Worm (Caenorhabditis elegans) whole organism, young adult: ENCODE measurements around the gene C27H5.6.

Source experiments
- B0019.2 ChIP-seq: fragments of 200-800 bp; sonication (Bioruptor generic); conservative IDR thresholded peaks from 2 replicates; pipeline ENCODE4 v1.3.6; 2022; ENCODE audit warnings: missing genetic modification reagents, missing genetic modification characterization, missing compliant biosample characterization
- B0336.3 ChIP-seq: fragments of 200-800 bp; sonication (Bioruptor generic); IDR thresholded peaks from 2 replicates; pipeline ENCODE4 v1.3.6; 2022; ENCODE audit warnings: missing genetic modification characterization, missing compliant biosample characterization
- C06A6.2 ChIP-seq: fragments of 200-800 bp; sonication (Bioruptor generic); conservative IDR thresholded peaks from 2 replicates; pipeline ENCODE4 v1.3.6; 2022; ENCODE audit warnings: missing genetic modification characterization, missing compliant biosample characterization
- D2030.7 ChIP-seq: fragments of 200-800 bp; sonication (Bioruptor generic); IDR thresholded peaks from 2 replicates; pipeline ENCODE4 v1.3.6; 2022; ENCODE audit warnings: missing genetic modification reagents, missing genetic modification characterization, missing compliant biosample characterization
- F10E7.11 ChIP-seq: sonication (generic microtip); optimal IDR thresholded peaks from 2 replicates; lab custom pipeline; 2017; ENCODE audit warnings: mild to moderate bottlenecking, missing genetic modification characterization, moderate library complexity, missing compliant biosample characterization
- F22D6.2 ChIP-seq: sonication (generic microtip); optimal IDR thresholded peaks from 2 replicates; lab custom pipeline; 2016; ENCODE audit warnings: mild to moderate bottlenecking, missing genetic modification characterization, missing compliant biosample characterization
- F23B12.7 ChIP-seq: sonication (generic microtip); optimal IDR thresholded peaks from 2 replicates; lab custom pipeline; 2017; ENCODE audit warnings: missing genetic modification characterization, mild to moderate bottlenecking, missing compliant biosample characterization, antibody characterized with exemption, moderate library complexity; ENCODE audit not compliant: insufficient read depth
- F33H1.4 ChIP-seq: fragments of 200-800 bp; sonication (Bioruptor generic); IDR thresholded peaks from 2 replicates; pipeline ENCODE4 v1.3.6; 2022; ENCODE audit warnings: missing genetic modification reagents, missing genetic modification characterization, missing compliant biosample characterization
- F49E8.2 ChIP-seq: sonication (generic microtip); optimal IDR thresholded peaks from 3 replicates; lab custom pipeline; 2017; ENCODE audit warnings: missing genetic modification characterization, mild to moderate bottlenecking, missing compliant biosample characterization, antibody characterized with exemption, moderate library complexity; ENCODE audit not compliant: insufficient read depth
- F52B5.7 ChIP-seq: sonication (generic microtip); optimal IDR thresholded peaks from 2 replicates; lab custom pipeline; 2016; ENCODE audit warnings: mild to moderate bottlenecking, missing genetic modification characterization, missing compliant biosample characterization
- K12H6.12 ChIP-seq: fragments of 200-800 bp; sonication (Bioruptor generic); optimal IDR thresholded peaks from 2 replicates; lab custom pipeline; 2018; ENCODE audit warnings: mild to moderate bottlenecking, missing genetic modification characterization, missing compliant biosample characterization
- T07F8.4 ChIP-seq: sonication (generic microtip); optimal IDR thresholded peaks from 2 replicates; lab custom pipeline; 2016; ENCODE audit warnings: mild to moderate bottlenecking, missing genetic modification characterization, moderate library complexity, missing compliant biosample characterization
- Y53F4B.3 ChIP-seq: fragments of 200-800 bp; sonication (Bioruptor generic); IDR thresholded peaks from 2 replicates; pipeline ENCODE4 v1.3.6; 2022; ENCODE audit warnings: missing genetic modification reagents, missing genetic modification characterization, missing compliant biosample characterization
- Y56A3A.18 ChIP-seq: fragments of 200-800 bp; sonication (Bioruptor generic); IDR thresholded peaks from 2 replicates; pipeline ENCODE4 v1.3.6; 2022; ENCODE audit warnings: missing genetic modification reagents, missing genetic modification characterization, missing compliant biosample characterization
- ZK185.1 ChIP-seq: sonication (generic microtip); optimal IDR thresholded peaks from 2 replicates; lab custom pipeline; 2016; ENCODE audit warnings: mild to moderate bottlenecking, missing genetic modification characterization, missing compliant biosample characterization; ENCODE audit not compliant: poor library complexity, severe bottlenecking
- ama-1 ChIP-seq, 3 experiments: fragments of 150-350 bp in 1 of 3; sonication (generic microtip) in 2 of 3; optimal IDR thresholded peaks; 2 replicates each; lab custom pipeline; 2014 to 2018; ENCODE audit warnings: missing biosample characterization in 2 of 3, missing genetic modification characterization in 2 of 3, missing genetic modification reagents in 2 of 3
- atf-7 ChIP-seq: sonication (generic microtip); optimal IDR thresholded peaks from 2 replicates; lab custom pipeline; 2017; ENCODE audit warnings: mild to moderate bottlenecking, missing genetic modification characterization, missing compliant biosample characterization
- attf-5 ChIP-seq: fragments of 200-800 bp; sonication (Bioruptor generic); optimal IDR thresholded peaks from 2 replicates; lab custom pipeline; 2018; ENCODE audit warnings: mild to moderate bottlenecking, missing genetic modification characterization, missing compliant biosample characterization
- bed-2 ChIP-seq: fragments of 200-800 bp; sonication (Bioruptor generic); IDR thresholded peaks from 2 replicates; pipeline ENCODE4 v1.3.6; 2022; ENCODE audit warnings: missing genetic modification reagents, missing genetic modification characterization, missing compliant biosample characterization
- cebp-1 ChIP-seq, 2 experiments: fragments of 200-800 bp in 1 of 2; sonication (Bioruptor generic) in 1 of 2; sonication (generic microtip) in 1 of 2; IDR thresholded peaks in 1 of 2; optimal IDR thresholded peaks in 1 of 2; 2 replicates each; pipeline versions ENCODE4 v1.3.6 to Lab custom; 2017 to 2022; ENCODE audit warnings: missing compliant biosample characterization in 2 of 2, missing genetic modification characterization in 2 of 2, mild to moderate bottlenecking in 1 of 2, missing genetic modification reagents in 1 of 2, moderate library complexity in 1 of 2
- cebp-2 ChIP-seq: fragments of 200-800 bp; sonication (Bioruptor generic); IDR thresholded peaks from 2 replicates; pipeline ENCODE4 v1.3.6; 2022; ENCODE audit warnings: missing genetic modification characterization, missing compliant biosample characterization
- ceh-100 ChIP-seq: fragments of 200-800 bp; sonication (Bioruptor generic); IDR thresholded peaks from 2 replicates; pipeline ENCODE4 v1.3.6; 2022; ENCODE audit warnings: missing genetic modification reagents, missing genetic modification characterization, missing compliant biosample characterization
- ceh-79 ChIP-seq: sonication (generic microtip); optimal IDR thresholded peaks from 2 replicates; lab custom pipeline; 2017; ENCODE audit warnings: mild to moderate bottlenecking, missing genetic modification characterization, missing compliant biosample characterization
- ceh-91 ChIP-seq: fragments of 200-800 bp; sonication (Bioruptor generic); IDR thresholded peaks from 2 replicates; pipeline ENCODE4 v1.3.6; 2022; ENCODE audit warnings: missing genetic modification reagents, missing genetic modification characterization, missing compliant biosample characterization
- dox-1 ChIP-seq: fragments of 200-800 bp; sonication (Bioruptor generic); IDR thresholded peaks from 2 replicates; pipeline ENCODE4 v1.3.6; 2022; ENCODE audit warnings: missing genetic modification reagents, missing genetic modification characterization, missing compliant biosample characterization
- dpl-1 ChIP-seq: fragments of 150-350 bp; optimal IDR thresholded peaks from 2 replicates; lab custom pipeline; 2014; ENCODE audit warnings: missing biosample characterization, missing genetic modification reagents, missing genetic modification characterization
- egl-18 ChIP-seq: fragments of 200-800 bp; sonication (Bioruptor generic); IDR thresholded peaks from 2 replicates; pipeline ENCODE4 v1.3.6; 2022; ENCODE audit warnings: missing genetic modification reagents, missing genetic modification characterization, missing compliant biosample characterization
- ets-4 ChIP-seq: fragments of 200-800 bp; sonication (Bioruptor generic); optimal IDR thresholded peaks from 2 replicates; lab custom pipeline; 2018; ENCODE audit warnings: mild to moderate bottlenecking, missing genetic modification characterization, missing compliant biosample characterization
- him-1 ChIP-seq: sonication (generic microtip); optimal IDR thresholded peaks from 2 replicates; lab custom pipeline; 2016; ENCODE audit warnings: missing genotype, missing genetic modification reagents, missing genetic modification characterization, missing compliant biosample characterization
- hmg-1.2 ChIP-seq: fragments of 200-800 bp; sonication (Bioruptor generic); IDR thresholded peaks from 2 replicates; pipeline ENCODE4 v1.3.6; 2022; ENCODE audit warnings: missing genetic modification reagents, missing genetic modification characterization, missing compliant biosample characterization
- hrde-1 ChIP-seq: sonication (generic microtip); optimal IDR thresholded peaks from 2 replicates; lab custom pipeline; 2016; ENCODE audit warnings: missing genetic modification characterization, mild to moderate bottlenecking, missing compliant biosample characterization, moderate library complexity, missing genotype, missing genetic modification reagents, borderline replicate concordance
- hsf-1 ChIP-seq: fragments of 200-800 bp; sonication (Bioruptor generic); IDR thresholded peaks from 2 replicates; pipeline ENCODE4 v1.3.6; 2022; ENCODE audit warnings: missing genetic modification reagents, missing genetic modification characterization, missing compliant biosample characterization
- lin-40 ChIP-seq: sonication (generic microtip); optimal IDR thresholded peaks from 2 replicates; lab custom pipeline; 2016; ENCODE audit warnings: missing genetic modification characterization, mild to moderate bottlenecking, missing compliant biosample characterization, missing genotype, missing genetic modification reagents
- lsl-1 ChIP-seq: fragments of 200-800 bp; sonication (Bioruptor generic); optimal IDR thresholded peaks from 2 replicates; lab custom pipeline; 2018; ENCODE audit warnings: mild to moderate bottlenecking, missing genetic modification characterization, moderate library complexity, missing compliant biosample characterization
- madf-3 ChIP-seq: fragments of 200-800 bp; sonication (Bioruptor generic); IDR thresholded peaks from 2 replicates; pipeline ENCODE4 v1.3.6; 2022; ENCODE audit warnings: missing genetic modification reagents, missing genetic modification characterization, missing compliant biosample characterization
- mcd-1 ChIP-seq: fragments of 200-800 bp; sonication (Bioruptor generic); IDR thresholded peaks from 2 replicates; pipeline ENCODE4 v1.3.6; 2022; ENCODE audit warnings: missing genetic modification reagents, missing genetic modification characterization, missing compliant biosample characterization
- nhr-120 ChIP-seq: fragments of 200-800 bp; sonication (Bioruptor generic); IDR thresholded peaks from 2 replicates; pipeline ENCODE4 v1.3.6; 2022; ENCODE audit warnings: missing genetic modification characterization, missing compliant biosample characterization
- pha-4 ChIP-seq: fragments of 150-350 bp; sonication (generic microtip); optimal IDR thresholded peaks from 2 replicates; lab custom pipeline; 2014; ENCODE audit warnings: missing biosample characterization, missing genetic modification reagents, missing genetic modification characterization
- rpc-1 ChIP-seq, 2 experiments: fragments of 150-350 bp in 1 of 2; sonication (generic microtip) in 1 of 2; optimal IDR thresholded peaks; 2 replicates each; lab custom pipeline; 2014 to 2018; ENCODE audit warnings: missing biosample characterization in 1 of 2, missing genetic modification characterization in 1 of 2, missing genetic modification reagents in 1 of 2, missing genotype in 1 of 2
- snpc-1.3 ChIP-seq: sonication (generic microtip); optimal IDR thresholded peaks from 2 replicates; lab custom pipeline; 2017; ENCODE audit warnings: missing genetic modification characterization, mild to moderate bottlenecking, missing compliant biosample characterization, antibody characterized with exemption, moderate library complexity, missing genotype, missing genetic modification reagents; ENCODE audit not compliant: insufficient read depth
- snpc-3.4 ChIP-seq: sonication (generic microtip); optimal IDR thresholded peaks from 2 replicates; lab custom pipeline; 2017; ENCODE audit warnings: missing genetic modification characterization, mild to moderate bottlenecking, missing compliant biosample characterization, antibody characterized with exemption, moderate library complexity, missing genotype, missing genetic modification reagents
- somi-1 ChIP-seq: fragments of 200-800 bp; sonication (Bioruptor generic); optimal IDR thresholded peaks from 2 replicates; lab custom pipeline; 2018; ENCODE audit warnings: mild to moderate bottlenecking, missing genetic modification characterization, missing compliant biosample characterization
- tbx-9 ChIP-seq: sonication (generic microtip); optimal IDR thresholded peaks from 2 replicates; lab custom pipeline; 2016; ENCODE audit warnings: borderline replicate concordance, missing genetic modification characterization, inconsistent platforms, missing compliant biosample characterization
- tlf-1 ChIP-seq: fragments of 200-800 bp; sonication (Bioruptor generic); optimal IDR thresholded peaks from 2 replicates; lab custom pipeline; 2018; ENCODE audit warnings: mild to moderate bottlenecking, missing genetic modification characterization, missing compliant biosample characterization
- xnd-1 ChIP-seq: sonication (generic microtip); optimal IDR thresholded peaks from 2 replicates; lab custom pipeline; 2016; ENCODE audit warnings: missing genotype, missing genetic modification reagents, missing genetic modification characterization, missing compliant biosample characterization
- zim-3 ChIP-seq: sonication (generic microtip); optimal IDR thresholded peaks from 2 replicates; lab custom pipeline; 2017; ENCODE audit warnings: mild to moderate bottlenecking, missing genetic modification characterization, moderate library complexity, missing compliant biosample characterization
- ztf-18 ChIP-seq: sonication (generic microtip); optimal IDR thresholded peaks from 2 replicates; lab custom pipeline; 2016; ENCODE audit warnings: missing genotype, mild to moderate bottlenecking, missing genetic modification characterization, missing compliant biosample characterization

The C27H5.6 gene

DNA sequence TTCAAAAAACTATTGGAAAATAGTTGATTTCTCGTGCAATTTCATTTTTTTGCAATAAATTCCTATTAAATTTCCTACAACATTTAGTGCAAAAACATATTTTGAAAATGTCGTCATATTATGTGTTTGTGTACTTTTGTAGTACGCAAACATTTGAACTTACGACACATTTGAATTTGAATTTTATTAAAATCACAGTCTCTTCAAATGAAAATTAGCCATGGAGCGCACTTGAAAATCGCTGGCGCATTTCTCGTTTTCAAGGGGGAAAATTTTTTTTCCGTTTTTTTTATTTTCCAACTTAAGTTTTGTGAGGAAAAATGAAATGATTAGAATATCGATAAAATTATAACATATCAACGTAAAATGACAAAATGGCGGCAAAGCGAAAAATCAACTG is 39.5 kb downstream of the C27H5.6 start (continued):
- TF ChIP-seq pha-4 (tag; lab: Kevin White, UChicago): no peak
- TF ChIP-seq dox-1 (GFP tag; lab: Robert Waterston, UW): no peak
- no peak for TF ChIP-seq somi-1
- TF ChIP-seq madf-3 (GFP tag; lab: Robert Waterston, UW): no peak
- peak; percentile 55 for TF ChIP-seq tlf-1
- TF ChIP-seq hrde-1 (tag; lab: Kevin White, UChicago): peak; percentile 46
- no peak for TF ChIP-seq F22D6.2 (tag; lab: Kevin White, UChicago)
- TF ChIP-seq ama-1 (optimal IDR thresholded peaks at IDR 0.05; lab: Kevin White, UChicago): no peak
- TF ChIP-seq ama-1 (GFP tag; optimal IDR thresholded peaks at IDR 0.05; lab: Kevin White, UChicago): no peak
- TF ChIP-seq nhr-120 (GFP tag; lab: Robert Waterston, UW): no peak
- no peak for TF ChIP-seq zim-3
- TF ChIP-seq C06A6.2 (GFP tag; lab: Robert Waterston, UW): no peak
- TF ChIP-seq F23B12.7 (tag; lab: Kevin White, UChicago): peak; percentile 34
- TF ChIP-seq xnd-1: peak; percentile 51
- no peak for TF ChIP-seq dpl-1 (GFP tag; lab: Kevin White, UChicago)
- no peak for TF ChIP-seq K12H6.12 (tag; lab: Kevin White, UChicago)
- peak; percentile 35 for TF ChIP-seq ZK185.1 (tag; lab: Kevin White, UChicago)
- peak; percentile 68 for TF ChIP-seq attf-5 (GFP tag; lab: Kevin White, UChicago)
- peak; percentile 73 for TF ChIP-seq snpc-1.3 (tag; lab: Kevin White, UChicago)
- TF ChIP-seq hmg-1.2: peak; percentile 53; the same call in 1 of the 2 replicates
- peak; percentile 70 for TF ChIP-seq F49E8.2 (tag; lab: Kevin White, UChicago)
- no peak for TF ChIP-seq hsf-1
- peak; percentile 84 for TF ChIP-seq lsl-1 (GFP tag; lab: Kevin White, UChicago)
- no peak for TF ChIP-seq bed-2 (GFP tag; lab: Robert Waterston, UW)
- no peak for TF ChIP-seq cebp-2
- peak; percentile 60 for TF ChIP-seq D2030.7 (GFP tag; lab: Robert Waterston, UW)
- peak; percentile 78 for TF ChIP-seq ceh-91 (GFP tag; lab: Robert Waterston, UW)
- TF ChIP-seq ceh-79 (tag; lab: Kevin White, UChicago): no peak
- no peak for TF ChIP-seq cebp-1 (GFP tag; IDR thresholded peaks at IDR 0.05; lab: Robert Waterston, UW)
- TF ChIP-seq cebp-1 (tag; optimal IDR thresholded peaks at IDR 0.05; lab: Kevin White, UChicago): no peak
- TF ChIP-seq lin-40: peak; percentile 27
- no peak for TF ChIP-seq ets-4
- peak; percentile 75 for TF ChIP-seq him-1
- TF ChIP-seq Y56A3A.18: no peak
- no peak for TF ChIP-seq F52B5.7 (tag; lab: Kevin White, UChicago)
- TF ChIP-seq F10E7.11 (tag; lab: Kevin White, UChicago): no peak
- TF ChIP-seq snpc-3.4: peak; percentile 78
- TF ChIP-seq Y53F4B.3 (GFP tag; lab: Robert Waterston, UW): no peak
- TF ChIP-seq egl-18: no peak
- TF ChIP-seq atf-7 (tag; lab: Kevin White, UChicago): no peak
- no peak for TF ChIP-seq tbx-9 (tag; lab: Kevin White, UChicago)
- peak; percentile 55; the same call in 1 of the 2 replicates for TF ChIP-seq ceh-100 (GFP tag; lab: Robert Waterston, UW)
- TF ChIP-seq F33H1.4: peak; percentile 61
- TF ChIP-seq mcd-1 (GFP tag; lab: Robert Waterston, UW): peak; percentile 88; the same call in 1 of the 2 replicates
- peak; percentile 91 for TF ChIP-seq ztf-18 (tag; lab: Kevin White, UChicago)
- no peak for TF ChIP-seq T07F8.4 (tag; lab: Kevin White, UChicago)
- TF ChIP-seq B0336.3 (GFP tag; lab: Robert Waterston, UW): no peak
- peak; percentile 61 for TF ChIP-seq B0019.2 (GFP tag; lab: Robert Waterston, UW)
- no peak for TF ChIP-seq rpc-1 (optimal IDR thresholded peaks at IDR 0.05; lab: Kevin White, UChicago)
- no peak for TF ChIP-seq rpc-1 (tag; optimal IDR thresholded peaks at IDR 0.05; lab: Kevin White, UChicago)
